Worm (Caenorhabditis elegans): ENCODE data around the gene calu-1.

The calu-1 gene

DNA sequence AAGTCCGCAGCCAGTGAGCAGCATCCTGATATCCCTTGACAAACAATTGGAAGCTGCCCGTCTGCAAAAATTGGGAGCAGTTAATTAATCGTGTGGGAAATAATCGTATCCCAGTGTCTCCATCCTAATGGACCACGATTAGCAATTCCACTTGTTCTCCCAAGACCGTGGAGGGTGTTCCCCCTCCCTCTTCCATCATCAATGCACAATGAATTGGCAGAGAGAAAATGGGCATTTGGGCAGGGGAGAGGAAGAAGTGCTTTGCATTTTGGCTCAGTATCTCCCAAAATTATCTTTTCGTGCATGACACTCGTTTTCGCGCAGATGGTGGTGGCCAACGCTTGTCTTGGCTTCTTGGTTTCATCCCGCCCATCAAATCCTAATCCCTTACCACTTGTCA, 7.4 kb upstream of the calu-1 start:
- TF ChIP-seq unc-62 (GFP tag; optimal IDR thresholded peaks at IDR 0.05), result no peak

DNA sequence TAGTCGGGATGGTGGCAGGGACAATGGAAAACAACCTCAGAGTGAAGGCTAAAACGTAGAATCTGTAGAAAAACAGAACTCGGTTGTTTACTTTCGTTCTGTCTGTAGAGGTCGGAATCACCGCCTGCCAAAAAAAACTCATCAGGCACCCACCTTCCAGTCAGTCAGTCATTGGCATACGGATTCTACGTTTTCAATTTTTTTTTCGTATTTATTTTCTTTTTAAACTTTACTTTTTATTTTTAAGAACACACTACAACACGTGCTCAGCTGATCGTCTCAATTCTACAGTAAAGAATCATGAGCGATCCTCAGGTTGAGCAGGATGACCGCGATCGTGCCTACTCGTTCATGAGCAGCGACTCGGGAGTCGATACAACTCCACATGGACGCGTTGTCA, 5.8 kb upstream of the calu-1 start, which contains the start of gene lfi-1:
Gene lfi-1 (plus strand): TSS at position 301 of the 400 bp plus-strand sequence.
- TF ChIP-seq unc-62 (GFP tag; optimal IDR thresholded peaks at IDR 0.05), result no peak

DNA sequence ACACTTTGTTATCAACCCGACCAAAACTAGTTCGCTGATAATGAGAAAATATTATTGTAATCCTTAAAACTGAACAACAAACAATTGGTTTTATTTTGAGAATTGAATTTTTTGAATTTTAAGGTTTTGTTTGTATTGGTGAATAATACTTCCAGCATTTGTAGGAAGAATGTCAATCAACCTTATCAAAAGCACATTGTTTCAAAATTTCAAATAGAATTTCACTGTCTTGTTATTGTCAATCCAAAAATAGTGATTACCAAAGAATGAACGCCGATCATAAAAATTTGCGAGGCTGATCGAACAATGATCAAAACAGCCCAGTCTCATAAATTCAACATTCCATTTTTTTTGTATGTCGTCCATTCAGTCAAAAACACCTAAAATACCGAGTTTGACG, 3.8 kb upstream of the calu-1 start:
- no peak for TF ChIP-seq unc-62 (GFP tag; optimal IDR thresholded peaks at IDR 0.05)

- TF ChIP-seq unc-62 (GFP tag; optimal IDR thresholded peaks at IDR 0.05), result no peak
These were observed 1.4 kb upstream of the calu-1 start for ce11 chrX:4972039-4972581.

DNA sequence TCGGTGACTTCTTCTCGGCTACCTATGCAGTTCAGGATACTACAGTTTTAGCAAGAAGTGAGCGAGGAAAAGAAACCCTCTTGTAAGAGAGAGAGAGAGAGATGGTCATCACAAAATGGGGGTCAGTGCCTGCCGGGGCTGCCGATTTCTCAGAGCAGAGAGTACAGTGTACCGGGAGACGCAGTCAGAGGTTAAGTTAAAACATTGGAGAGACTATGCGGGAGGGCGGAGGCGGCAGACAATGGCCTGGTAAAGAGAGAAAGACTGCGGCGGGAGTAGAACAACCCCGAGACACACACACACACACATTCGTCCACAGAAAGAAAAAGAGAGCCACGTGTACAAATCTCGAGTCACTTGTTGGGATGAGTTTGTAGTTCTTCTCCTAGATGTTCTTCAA, 714 bp upstream of the calu-1 start:
- TF ChIP-seq unc-62 (GFP tag; optimal IDR thresholded peaks at IDR 0.05), result no peak

ce11 chrX:4969228-4969627, 1.5 kb downstream of the calu-1 start, which contains the start of gene M03F4.6:
Gene M03F4.6 (minus strand): TSS chrX:4969328.
- no peak for TF ChIP-seq unc-62 (GFP tag; optimal IDR thresholded peaks at IDR 0.05)

DNA sequence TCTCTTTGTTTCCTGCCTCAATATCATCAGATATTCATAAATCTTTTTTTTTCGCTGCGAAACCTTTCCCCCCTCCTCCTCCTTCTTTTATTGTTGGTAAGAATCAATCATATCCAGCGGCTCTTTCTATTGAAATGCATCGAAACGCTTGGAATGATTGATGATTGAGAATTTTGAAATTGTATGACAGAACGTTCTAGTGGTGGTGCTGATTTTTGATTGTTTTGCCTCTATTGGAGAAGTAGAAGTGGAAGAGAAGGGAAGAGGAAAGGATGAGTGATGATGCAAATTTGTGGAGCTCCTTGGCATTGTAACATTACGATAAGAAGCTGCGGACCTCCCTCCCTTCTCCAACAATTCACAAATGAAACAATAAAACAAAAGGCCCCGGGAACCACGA, 5.1 kb downstream of the calu-1 start:
- TF ChIP-seq unc-62 (GFP tag; optimal IDR thresholded peaks at IDR 0.05), result no peak

ce11 chrX:4961681-4962656, 8.7 kb downstream of the calu-1 start:
- TF ChIP-seq unc-62 (GFP tag; optimal IDR thresholded peaks at IDR 0.05), result no peak

- TF ChIP-seq unc-62 (GFP tag; optimal IDR thresholded peaks at IDR 0.05), result no peak
These were observed 9.6 kb downstream of the calu-1 start for ce11 chrX:4960910-4961680.

DNA sequence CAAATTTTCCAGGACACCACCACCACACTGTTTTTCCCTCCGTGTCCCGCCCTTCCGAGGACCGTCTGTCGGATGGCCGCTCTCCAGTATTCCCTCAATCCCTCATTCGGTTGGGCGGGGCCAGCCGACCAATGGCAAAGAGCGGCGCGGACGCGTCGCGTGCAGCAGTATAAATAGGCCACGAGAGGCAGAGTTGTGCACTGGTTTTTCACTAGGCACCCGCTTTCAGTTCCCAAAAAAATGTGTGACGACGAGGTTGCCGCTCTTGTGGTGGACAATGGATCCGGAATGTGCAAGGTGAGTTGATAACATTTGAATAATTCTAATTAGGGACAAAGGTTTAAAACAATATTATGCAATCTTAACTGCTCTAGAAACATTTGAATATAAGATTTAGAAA, 10.3 kb downstream of the calu-1 start, which contains the start of gene act-4:
Gene act-4 (plus strand): TSS at position 200 of the 400 bp plus-strand sequence.
- no peak for TF ChIP-seq unc-62 (GFP tag; optimal IDR thresholded peaks at IDR 0.05)

DNA sequence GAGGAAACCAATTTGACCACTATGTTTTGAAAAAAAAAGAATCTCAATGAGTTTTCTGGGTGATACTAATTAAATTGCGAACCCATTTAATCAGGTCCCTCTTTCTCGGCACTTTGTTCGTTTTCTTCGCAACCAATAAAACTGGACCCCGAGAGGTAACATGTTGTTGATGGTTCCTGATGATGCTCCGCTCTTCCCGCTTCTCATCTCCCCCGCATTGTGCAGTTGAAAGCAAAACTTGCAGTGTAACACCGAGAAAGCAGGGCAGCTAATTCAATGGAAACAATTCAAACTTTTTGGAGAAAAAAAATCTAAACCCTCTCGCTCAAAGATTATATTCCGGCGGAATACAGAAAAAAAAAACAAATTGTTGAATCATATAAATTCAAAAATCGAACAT, 11.3 kb downstream of the calu-1 start:
- no peak for TF ChIP-seq unc-62 (GFP tag; optimal IDR thresholded peaks at IDR 0.05)

- TF ChIP-seq unc-62 (GFP tag; optimal IDR thresholded peaks at IDR 0.05), result no peak
These were observed 11.7 kb downstream of the calu-1 start for ce11 chrX:4958986-4959385.

DNA sequence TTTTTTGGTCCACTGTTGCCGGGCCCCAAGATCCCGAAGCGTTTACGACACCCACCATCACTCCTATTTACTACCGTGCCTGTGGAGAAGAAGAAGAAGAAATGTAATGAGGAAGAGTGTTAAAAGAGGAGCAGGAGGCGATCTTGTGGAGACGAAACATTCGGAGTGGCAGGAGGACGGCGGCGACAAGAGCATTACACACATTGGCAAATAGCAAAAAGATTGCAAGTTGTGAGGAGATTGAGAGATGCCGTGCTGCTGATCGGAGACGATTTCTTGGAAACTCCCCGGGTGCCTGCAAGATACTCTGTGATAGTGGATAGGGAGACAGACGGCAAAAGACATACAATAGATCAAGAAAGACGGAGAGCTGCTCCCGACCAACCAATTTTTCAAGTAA, 13.5 kb downstream of the calu-1 start, which contains the start of gene M03F4.4:
Gene M03F4.4 (minus strand): TSS at position 160 of the 400 bp plus-strand sequence.
- TF ChIP-seq unc-62 (GFP tag; optimal IDR thresholded peaks at IDR 0.05), result no peak

- TF ChIP-seq unc-62 (GFP tag; optimal IDR thresholded peaks at IDR 0.05), result no peak
These were observed 23.0 kb downstream of the calu-1 start, which contains the start of gene tyra-3 for ce11 chrX:4947749-4948148. Gene tyra-3 (plus strand): TSS chrX:4948049.

ce11 chrX:4938990-4939389, 31.7 kb downstream of the calu-1 start:
- no peak for TF ChIP-seq unc-62 (GFP tag; optimal IDR thresholded peaks at IDR 0.05)

DNA sequence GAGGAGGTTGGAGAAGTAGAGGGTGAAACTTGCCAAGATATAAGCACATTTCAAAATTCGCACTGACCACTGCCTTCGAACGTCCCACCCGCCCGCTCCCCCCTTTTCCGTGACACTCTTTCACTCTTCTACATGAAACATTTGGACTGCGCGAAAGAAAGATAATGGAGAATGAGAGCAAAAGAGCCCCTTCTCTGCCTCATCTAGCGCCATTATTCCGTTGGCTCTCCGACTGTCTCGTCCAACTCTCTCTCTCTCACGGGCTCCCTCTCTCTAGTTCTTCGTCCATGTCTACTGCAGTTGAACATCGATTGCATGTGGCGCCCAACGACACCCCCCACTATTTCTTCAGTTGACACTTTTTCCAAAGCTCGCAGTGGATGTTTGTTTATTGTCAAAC, 37.7 kb downstream of the calu-1 start:
- no peak for TF ChIP-seq unc-62 (GFP tag; optimal IDR thresholded peaks at IDR 0.05)
